Comparison of ENCODE assay signal across 4 fruit fly cellular contexts in the genomic region with DNA sequence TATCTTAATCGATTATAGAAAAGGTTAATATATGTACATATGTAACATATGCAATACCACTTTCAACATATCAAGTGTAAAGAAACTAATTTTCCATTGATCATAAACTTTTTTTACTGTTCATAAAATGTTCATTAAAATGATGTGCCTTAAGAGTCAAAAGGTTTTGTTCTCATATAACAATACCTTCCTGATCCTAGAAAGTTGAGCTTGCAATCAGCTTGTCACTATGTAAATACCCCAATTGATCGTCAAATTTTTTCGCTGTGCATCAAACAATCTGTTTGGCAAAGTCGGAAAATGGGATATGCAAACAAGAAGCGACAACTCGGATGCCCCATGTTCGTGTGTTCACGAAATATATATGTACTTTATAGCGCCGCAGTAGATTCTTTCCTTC.
TF ChIP-seq lines count a peak whose summit lies in the region.

No protein-coding gene starts in this region.

- TF ChIP-seq CTCF in whole organism, embryonic (GFP tag; optimal IDR thresholded peaks at IDR 0.05; lab: Kevin White, UChicago) = no peak

TF ChIP-seq in whole organism, embryonic, 481 proteins besides CTCF, POLR2A, EP300 and RAD21:
- no peak for TF ChIP-seq rib (GFP tag; IDR thresholded peaks at IDR 0.05; lab: Robert Waterston, UW)
- TF ChIP-seq CG9437 (GFP tag; optimal IDR thresholded peaks at IDR 0.05; lab: Kevin White, UChicago) = no peak
- TF ChIP-seq Nf-YC (tag; optimal IDR thresholded peaks at IDR 0.05; lab: Kevin White, UChicago) = no peak
- no peak for TF ChIP-seq CG10321 (GFP tag; IDR thresholded peaks at IDR 0.05; lab: Robert Waterston, UW)
- TF ChIP-seq sens (GFP tag; lab: Kevin White, UChicago) = peak; percentile 55
- TF ChIP-seq CG17186 (GFP tag; optimal IDR thresholded peaks at IDR 0.05; lab: Kevin White, UChicago) = no peak
- no peak for TF ChIP-seq CG7987 (GFP tag; optimal IDR thresholded peaks at IDR 0.05; lab: Kevin White, UChicago)

TF ChIP-seq in whole organism, prepupa, 60 proteins besides CTCF, POLR2A, EP300 and RAD21 (continues in another document):
- TF ChIP-seq CG6792 (GFP tag; optimal IDR thresholded peaks at IDR 0.05; lab: Kevin White, UChicago) (no peak), CG6163 (GFP tag; IDR thresholded peaks at IDR 0.05; lab: Robert Waterston, UW) (no peak), dac (GFP tag; optimal IDR thresholded peaks at IDR 0.05; lab: Kevin White, UChicago) (no peak), lz (GFP tag; optimal IDR thresholded peaks at IDR 0.05; lab: Kevin White, UChicago) (no peak), Hr39 (GFP tag; optimal IDR thresholded peaks at IDR 0.05; lab: Kevin White, UChicago) (no peak), CG34406 (GFP tag; optimal IDR thresholded peaks at IDR 0.05; lab: Kevin White, UChicago) (no peak), CG32006 (GFP tag; optimal IDR thresholded peaks at IDR 0.05; lab: Kevin White, UChicago) (peak; percentile 10), CG1621 (tag; optimal IDR thresholded peaks at IDR 0.05; lab: Kevin White, UChicago) (no peak), Eip93F (GFP tag; optimal IDR thresholded peaks at IDR 0.05; lab: Kevin White, UChicago) (no peak), svp (GFP tag; lab: Kevin White, UChicago) (no peak), CG4318 (GFP tag; optimal IDR thresholded peaks at IDR 0.05; lab: Kevin White, UChicago) (no peak), CG6808 (GFP tag; optimal IDR thresholded peaks at IDR 0.05; lab: Kevin White, UChicago) (peak; percentile 24), Hr4 (GFP tag; optimal IDR thresholded peaks at IDR 0.05; lab: Kevin White, UChicago) (no peak), spab (GFP tag; optimal IDR thresholded peaks at IDR 0.05; lab: Kevin White, UChicago) (no peak), Smox (GFP tag; optimal IDR thresholded peaks at IDR 0.05; lab: Kevin White, UChicago) (no peak), Eip78C (GFP tag; lab: Kevin White, UChicago) (peak; percentile 61), net (GFP tag; optimal IDR thresholded peaks at IDR 0.05; lab: Kevin White, UChicago) (peak; percentile 7), Lpt (GFP tag; optimal IDR thresholded peaks at IDR 0.05; lab: Kevin White, UChicago) (no peak), CG11762 (GFP tag; optimal IDR thresholded peaks at IDR 0.05; lab: Kevin White, UChicago; ENCODE audit: insufficient read depth) (no peak), CG31627 (GFP tag; optimal IDR thresholded peaks at IDR 0.05; lab: Kevin White, UChicago) (no peak), Gug (GFP tag; IDR thresholded peaks at IDR 0.05; lab: Robert Waterston, UW) (no peak), CG8119 (GFP tag; IDR thresholded peaks at IDR 0.05; lab: Robert Waterston, UW) (no peak), CG11294 (GFP tag; IDR thresholded peaks at IDR 0.05; lab: Robert Waterston, UW) (no peak), fd59A (GFP tag; optimal IDR thresholded peaks at IDR 0.05; lab: Kevin White, UChicago) (peak; percentile 22), CG3919 (GFP tag; optimal IDR thresholded peaks at IDR 0.05; lab: Kevin White, UChicago) (peak; percentile 11), OdsH (GFP tag; optimal IDR thresholded peaks at IDR 0.05; lab: Kevin White, UChicago) (peak; percentile 5), CG10631 (GFP tag; optimal IDR thresholded peaks at IDR 0.05; lab: Kevin White, UChicago) (peak; percentile 54), Blimp-1 (GFP tag; optimal IDR thresholded peaks at IDR 0.05; lab: Kevin White, UChicago) (no peak)

TF ChIP-seq in whole organism, pupa, 21 proteins besides CTCF, POLR2A, EP300 and RAD21:
- TF ChIP-seq CG15710 (tag; optimal IDR thresholded peaks at IDR 0.05; lab: Kevin White, UChicago) = peak; percentile 22
- no peak for TF ChIP-seq CG13204 (GFP tag; optimal IDR thresholded peaks at IDR 0.05; lab: Kevin White, UChicago)
- no peak for TF ChIP-seq fd96Ca (GFP tag; IDR thresholded peaks at IDR 0.05; lab: Robert Waterston, UW)
- no peak for TF ChIP-seq D1 (tag; optimal IDR thresholded peaks at IDR 0.05; lab: Kevin White, UChicago)
- no peak for TF ChIP-seq CG4496 (GFP tag; IDR thresholded peaks at IDR 0.05; lab: Robert Waterston, UW)
- TF ChIP-seq rn (GFP tag; IDR thresholded peaks at IDR 0.05; lab: Robert Waterston, UW) = no peak
- TF ChIP-seq CG14655 (GFP tag; optimal IDR thresholded peaks at IDR 0.05; lab: Kevin White, UChicago) = peak; percentile 41
- peak; percentile 18 for TF ChIP-seq CG34367 (tag; optimal IDR thresholded peaks at IDR 0.05; lab: Kevin White, UChicago)
- TF ChIP-seq gl (tag; optimal IDR thresholded peaks at IDR 0.05; lab: Kevin White, UChicago) = peak; percentile 19
- TF ChIP-seq CG8159 (tag; optimal IDR thresholded peaks at IDR 0.05; lab: Kevin White, UChicago) = peak; percentile 59
- no peak for TF ChIP-seq Pif1B (GFP tag; optimal IDR thresholded peaks at IDR 0.05; lab: Kevin White, UChicago)
- TF ChIP-seq CG8301 (tag; optimal IDR thresholded peaks at IDR 0.05; lab: Kevin White, UChicago) = peak; percentile 29
- no peak for TF ChIP-seq CG32121 (GFP tag; IDR thresholded peaks at IDR 0.05; lab: Robert Waterston, UW)
- TF ChIP-seq Pif1A (GFP tag; optimal IDR thresholded peaks at IDR 0.05; lab: Kevin White, UChicago) = no peak
- no peak for TF ChIP-seq EcR (GFP tag; optimal IDR thresholded peaks at IDR 0.05; lab: Kevin White, UChicago)
- TF ChIP-seq CG10348 (GFP tag; IDR thresholded peaks at IDR 0.05; lab: Robert Waterston, UW) = no peak
- no peak for TF ChIP-seq Ets98B (GFP tag; IDR thresholded peaks at IDR 0.05; lab: Robert Waterston, UW)
- peak; percentile 50 for TF ChIP-seq CG9948 (tag; optimal IDR thresholded peaks at IDR 0.05; lab: Kevin White, UChicago)
- no peak for TF ChIP-seq CG12605 (GFP tag; IDR thresholded peaks at IDR 0.05; lab: Robert Waterston, UW)
- no peak for TF ChIP-seq Snoo (tag; optimal IDR thresholded peaks at IDR 0.05; lab: Kevin White, UChicago)
- peak; percentile 45 for TF ChIP-seq CG17806 (tag; optimal IDR thresholded peaks at IDR 0.05; lab: Kevin White, UChicago)

TF ChIP-seq in whole organism, wandering third instar larva, 38 proteins besides CTCF, POLR2A, EP300 and RAD21:
- TF ChIP-seq fru (GFP tag; optimal IDR thresholded peaks at IDR 0.05; lab: Kevin White, UChicago) = no peak
- TF ChIP-seq brk (GFP tag; optimal IDR thresholded peaks at IDR 0.05; lab: Kevin White, UChicago) = no peak
- peak; percentile 32 for TF ChIP-seq rgr (GFP tag; optimal IDR thresholded peaks at IDR 0.05; lab: Kevin White, UChicago)
- TF ChIP-seq OdsH (GFP tag; optimal IDR thresholded peaks at IDR 0.05; lab: Kevin White, UChicago) = no peak
- TF ChIP-seq CG9705 (GFP tag; optimal IDR thresholded peaks at IDR 0.05; lab: Kevin White, UChicago) = peak; percentile 30
- TF ChIP-seq Sp1 (GFP tag; optimal IDR thresholded peaks at IDR 0.05; lab: Kevin White, UChicago) = peak; percentile 64
- TF ChIP-seq HLH106 (tag; optimal IDR thresholded peaks at IDR 0.05; lab: Kevin White, UChicago) = peak; percentile 49
- no peak for TF ChIP-seq tai (GFP tag; optimal IDR thresholded peaks at IDR 0.05; lab: Kevin White, UChicago)
